Worm (Caenorhabditis elegans) whole organism, L3 larva: ENCODE data around the gene C14B9.2.

Source experiments
- aly-2 ChIP-seq: fragments of 150-350 bp; optimal IDR thresholded peaks from 2 replicates; lab custom pipeline; 2014; ENCODE audit warnings: missing biosample characterization, missing genetic modification characterization
- ceh-16 ChIP-seq: sonication (generic microtip); optimal IDR thresholded peaks from 2 replicates; lab custom pipeline; 2017; ENCODE audit warnings: missing biosample characterization, missing genetic modification characterization
- daf-12 ChIP-seq: fragments of 150-350 bp; optimal IDR thresholded peaks from 2 replicates; lab custom pipeline; 2014; ENCODE audit warnings: missing biosample characterization, missing genetic modification reagents, missing genetic modification characterization
- elt-3 ChIP-seq, 3 experiments: fragments of 150-350 bp in 1 of 3; sonication (generic microtip) in 2 of 3; optimal IDR thresholded peaks; 2 replicates in 2 of 3; 4 replicates in 1 of 3; lab custom pipeline; 2014 to 2017; ENCODE audit warnings: missing biosample characterization in 3 of 3, missing genetic modification characterization in 3 of 3
- fkh-2 ChIP-seq: fragments of 150-350 bp; optimal IDR thresholded peaks from 2 replicates; lab custom pipeline; 2014; ENCODE audit warnings: missing biosample characterization, missing genetic modification reagents, missing genetic modification characterization
- hmg-11 ChIP-seq: sonication (generic microtip); optimal IDR thresholded peaks from 2 replicates; lab custom pipeline; 2016; ENCODE audit warnings: missing genetic modification characterization, missing compliant biosample characterization
- nhr-11 ChIP-seq: fragments of 150-350 bp; optimal IDR thresholded peaks from 2 replicates; lab custom pipeline; 2014; ENCODE audit warnings: missing biosample characterization, missing genetic modification characterization
- nhr-237 ChIP-seq: fragments of 150-350 bp; optimal IDR thresholded peaks from 2 replicates; lab custom pipeline; 2014; ENCODE audit warnings: missing biosample characterization, missing genetic modification characterization
- nhr-76 ChIP-seq: fragments of 150-350 bp; sonication (generic microtip); optimal IDR thresholded peaks from 5 replicates; lab custom pipeline; 2014; ENCODE audit warnings: missing biosample characterization, missing genetic modification characterization
- pha-4 ChIP-seq: fragments of 150-350 bp; optimal IDR thresholded peaks from 2 replicates; lab custom pipeline; 2014; ENCODE audit warnings: missing biosample characterization, missing genetic modification reagents, missing genetic modification characterization
- sea-2 ChIP-seq: fragments of 150-350 bp; sonication (generic microtip); optimal IDR thresholded peaks from 4 replicates; lab custom pipeline; 2014; ENCODE audit warnings: missing biosample characterization, missing genetic modification reagents, missing genetic modification characterization
- skn-1 ChIP-seq: fragments of 150-350 bp; optimal IDR thresholded peaks from 2 replicates; lab custom pipeline; 2014; ENCODE audit warnings: missing biosample characterization, missing genetic modification characterization
- unc-62 ChIP-seq: fragments of 150-350 bp; sonication (generic microtip); optimal IDR thresholded peaks from 4 replicates; lab custom pipeline; 2014; ENCODE audit warnings: missing biosample characterization, missing genetic modification reagents, missing genetic modification characterization
- ztf-11 ChIP-seq: fragments of 150-350 bp; optimal IDR thresholded peaks from 2 replicates; lab custom pipeline; 2014; ENCODE audit warnings: missing biosample characterization, missing genetic modification characterization

ce11 chrIII:8117155-8117554 lies 16.3 kb upstream of the C14B9.2 start:
- TF ChIP-seq fkh-2 (tag; lab: Kevin White, UChicago) (no peak), ztf-11 (no peak), daf-12 (tag; lab: Kevin White, UChicago) (no peak), skn-1 (no peak), elt-3 (tag; optimal IDR thresholded peaks at IDR 0.05; lab: Kevin White, UChicago) (no peak), unc-62 (GFP tag; lab: Kevin White, UChicago) (no peak), sea-2 (no peak), nhr-11 (no peak), aly-2 (tag; lab: Kevin White, UChicago) (no peak), nhr-76 (no peak), ceh-16 (tag; lab: Kevin White, UChicago) (no peak), nhr-237 (tag; lab: Kevin White, UChicago) (no peak), hmg-11 (tag; lab: Kevin White, UChicago) (no peak), pha-4 (no peak)
